Worm (Caenorhabditis elegans): ENCODE measurements around the gene wrt-10.

DNA sequence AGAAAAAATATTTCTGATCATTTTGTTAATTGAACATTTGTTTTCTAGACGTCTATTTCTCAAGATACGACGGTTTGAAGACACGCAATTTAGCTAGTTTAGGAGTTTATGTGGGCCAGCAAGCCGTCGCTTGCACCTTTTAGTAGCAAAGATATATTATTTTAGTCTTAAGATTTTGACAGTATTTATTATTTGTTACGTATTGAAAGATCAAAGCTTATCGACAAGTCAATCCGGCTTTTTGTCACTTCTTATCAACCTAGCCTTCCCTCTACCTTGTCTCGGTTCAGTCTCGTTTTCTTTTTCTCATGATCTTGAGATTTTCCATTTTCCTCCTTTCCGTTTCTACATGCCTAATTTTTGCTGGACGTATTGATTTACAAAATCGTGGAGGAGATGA lies 39.8 kb upstream of the wrt-10 start, which contains the start of gene F35D2.2:
- no peak for TF ChIP-seq unc-39 (tag; optimal IDR thresholded peaks at IDR 0.05)
- no peak for TF ChIP-seq lin-1 (GFP tag; IDR thresholded peaks at IDR 0.05)
- no peak for TF ChIP-seq pha-4 (GFP tag; IDR thresholded peaks at IDR 0.05)
- TF ChIP-seq pha-4 (tag; optimal IDR thresholded peaks at IDR 0.05): no peak
